Fruit fly (Drosophila melanogaster): ENCODE results near the gene CG13310.

Gene CG13310

DNA sequence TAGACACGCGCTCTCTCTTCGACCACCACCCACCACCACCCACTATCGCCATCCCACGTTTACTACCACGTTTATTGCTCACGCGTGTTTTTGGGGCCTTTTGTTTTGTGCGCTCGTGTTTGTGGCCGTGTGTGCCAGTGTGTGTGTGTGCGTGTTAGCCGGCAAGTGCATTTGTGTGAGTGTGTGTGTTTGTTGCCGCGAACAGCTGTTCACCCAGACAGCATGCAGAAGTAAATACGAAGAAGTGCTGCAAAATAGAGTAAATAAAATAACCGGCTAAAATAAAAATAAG, 27.5 kb upstream of the CG13310 start (continued):
- no peak for TF ChIP-seq lmd (GFP tag; IDR thresholded peaks at IDR 0.05)
- no peak for TF ChIP-seq Rx (GFP tag; IDR thresholded peaks at IDR 0.05)
- no peak for TF ChIP-seq Dad (GFP tag; optimal IDR thresholded peaks at IDR 0.05)
- TF ChIP-seq Aef1 (GFP tag; IDR thresholded peaks at IDR 0.05) = no peak
- no peak for TF ChIP-seq H2.0 (GFP tag; IDR thresholded peaks at IDR 0.05)
- TF ChIP-seq amos (GFP tag; IDR thresholded peaks at IDR 0.05; ENCODE audit: partially characterized antibody) = 0 out of 2 replicates have a peak, but pooled peaks have one; percentile 3
- TF ChIP-seq CG9932 (GFP tag; IDR thresholded peaks at IDR 0.05) = no peak
- no peak for TF ChIP-seq CG34376 (GFP tag; optimal IDR thresholded peaks at IDR 0.05)
- TF ChIP-seq CG8290 (GFP tag; optimal IDR thresholded peaks at IDR 0.05) = no peak
- peak in 1 of 2 experiments; percentile 15 for TF ChIP-seq CG8290 (tag; optimal IDR thresholded peaks at IDR 0.05)
- no peak for TF ChIP-seq wek (GFP tag; optimal IDR thresholded peaks at IDR 0.05)
- peak in 1 of 2 experiments; percentile 43 for TF ChIP-seq crp (GFP tag; optimal IDR thresholded peaks at IDR 0.05)
- TF ChIP-seq cg (GFP tag; optimal IDR thresholded peaks at IDR 0.05) = peak; percentile 77
- TF ChIP-seq ab (GFP tag; optimal IDR thresholded peaks at IDR 0.05) = no peak
- no peak for TF ChIP-seq ttk (GFP tag; IDR thresholded peaks at IDR 0.05)
- TF ChIP-seq sr (GFP tag; IDR thresholded peaks at IDR 0.05) = peak; percentile 60; the same call in 1 of the 3 replicates
- no peak for TF ChIP-seq fd96Cb (tag; optimal IDR thresholded peaks at IDR 0.05)
- TF ChIP-seq grau (tag; optimal IDR thresholded peaks at IDR 0.05) = no peak
- TF ChIP-seq CG11085 (GFP tag; IDR thresholded peaks at IDR 0.05) = no peak
- no peak for TF ChIP-seq lab (GFP tag; optimal IDR thresholded peaks at IDR 0.05)
- TF ChIP-seq CG3407 (GFP tag; optimal IDR thresholded peaks at IDR 0.05) = no peak
- TF ChIP-seq rib (GFP tag; IDR thresholded peaks at IDR 0.05) = no peak

DNA sequence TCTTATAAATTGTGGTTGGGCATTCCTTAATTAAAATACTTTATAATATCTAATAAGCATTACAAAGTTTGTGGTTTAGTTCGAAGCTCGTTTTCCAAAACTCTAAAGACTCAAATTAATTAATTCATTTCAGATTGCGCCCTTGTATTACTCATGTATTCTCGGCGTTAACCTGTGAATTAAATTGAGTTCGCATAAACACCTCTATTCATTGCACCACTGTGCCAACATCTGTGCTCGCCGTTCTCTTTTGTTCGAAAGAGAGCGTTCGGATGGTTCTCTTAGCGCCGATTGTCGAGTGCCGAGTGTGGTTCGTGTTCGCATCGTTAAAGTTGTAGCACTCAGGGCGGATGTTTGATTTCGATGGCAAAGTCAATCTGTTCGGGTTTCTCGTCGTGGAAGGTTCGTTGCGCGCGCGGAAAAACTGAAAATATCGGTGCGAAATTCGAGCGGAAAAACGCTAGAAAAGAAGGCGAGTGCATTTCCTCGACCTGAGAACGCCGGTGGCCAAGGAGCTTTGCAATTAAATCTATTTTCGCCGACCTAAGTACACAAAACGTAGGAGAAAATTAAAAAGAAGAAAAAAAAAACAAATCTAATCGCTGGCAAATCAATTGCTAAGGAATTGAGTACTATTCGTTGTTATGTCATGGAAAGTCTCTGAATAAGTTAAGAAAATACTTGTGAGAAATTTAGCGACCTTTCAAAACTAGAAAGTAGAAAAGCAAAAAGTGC, 27.0 kb upstream of the CG13310 start, which contains the start of gene dally:
TSS of gene dally (plus strand) at position 373 of the 735 bp plus-strand sequence.
- TF ChIP-seq CG9932 (GFP tag; IDR thresholded peaks at IDR 0.05) = peak; percentile 41
- no peak for TF ChIP-seq ase (GFP tag; IDR thresholded peaks at IDR 0.05)
- peak; percentile 11 for TF ChIP-seq D19A (tag; optimal IDR thresholded peaks at IDR 0.05)
- no peak for TF ChIP-seq CG11093 (GFP tag; IDR thresholded peaks at IDR 0.05)
- TF ChIP-seq gro (GFP tag; optimal IDR thresholded peaks at IDR 0.05) = peak; percentile 75
- peak; percentile 40 for TF ChIP-seq corto (GFP tag; optimal IDR thresholded peaks at IDR 0.05)
- no peak for TF ChIP-seq luna (GFP tag; optimal IDR thresholded peaks at IDR 0.05)
- no peak for TF ChIP-seq CG8944 (GFP tag; optimal IDR thresholded peaks at IDR 0.05)
- peak; percentile 48 for TF ChIP-seq Scr (GFP tag; IDR thresholded peaks at IDR 0.05; ENCODE audit: partially characterized antibody)
- peak in 1 of 2 experiments; percentile 15 for TF ChIP-seq Eip74EF (GFP tag; optimal IDR thresholded peaks at IDR 0.05)
- peak; percentile 46 for TF ChIP-seq sens-2 (GFP tag; IDR thresholded peaks at IDR 0.05)
- peak; percentile 20 for TF ChIP-seq kah (GFP tag; optimal IDR thresholded peaks at IDR 0.05)
- no peak for TF ChIP-seq Ssrp (tag; optimal IDR thresholded peaks at IDR 0.05)
- TF ChIP-seq CG14965 (GFP tag; optimal IDR thresholded peaks at IDR 0.05; ENCODE audit: borderline replicate concordance) = no peak
- no peak for TF ChIP-seq CG13775 (GFP tag; optimal IDR thresholded peaks at IDR 0.05)
- no peak for TF ChIP-seq CG7357 (GFP tag; IDR thresholded peaks at IDR 0.05)
- TF ChIP-seq CG7963 (GFP tag; IDR thresholded peaks at IDR 0.05; ENCODE audit: partially characterized antibody) = 0 out of 3 replicates have a peak, but pooled peaks have one; percentile 25
- peak; percentile 47; the same call in 1 of the 3 replicates for TF ChIP-seq hb (GFP tag; IDR thresholded peaks at IDR 0.05; ENCODE audit: partially characterized antibody)
- TF ChIP-seq CG15269 (tag; optimal IDR thresholded peaks at IDR 0.05) = peak; percentile 1
- peak; percentile 15 for TF ChIP-seq CG4328 (GFP tag; optimal IDR thresholded peaks at IDR 0.05)
- no peak for TF ChIP-seq HLH54F (GFP tag; optimal IDR thresholded peaks at IDR 0.05)
- TF ChIP-seq Ets97D (GFP tag; optimal IDR thresholded peaks at IDR 0.05) = peak; percentile 10
- TF ChIP-seq mld (GFP tag; IDR thresholded peaks at IDR 0.05; ENCODE audit: partially characterized antibody) = no peak; the same call in 2 of the 3 replicates
- 0 out of 2 replicates have a peak, but pooled peaks have one; percentile 19 for TF ChIP-seq Xrp1 (GFP tag; IDR thresholded peaks at IDR 0.05)
- 0 out of 2 replicates have a peak, but pooled peaks have one; percentile 22 for TF ChIP-seq wdn (GFP tag; IDR thresholded peaks at IDR 0.05)
- TF ChIP-seq CG2678 (tag; optimal IDR thresholded peaks at IDR 0.05) = peak; percentile 19
- no peak for TF ChIP-seq NK7.1 (GFP tag; optimal IDR thresholded peaks at IDR 0.05)
- TF ChIP-seq ash1 (GFP tag; optimal IDR thresholded peaks at IDR 0.05) = no peak
- no peak for TF ChIP-seq chn (GFP tag; optimal IDR thresholded peaks at IDR 0.05)

Data from whole organism, embryonic.